Fruit fly (Drosophila melanogaster): ENCODE results near the gene CG4440.

Gene CG4440

dm6 chr2L:16317777-16318610 is 11.7 kb upstream of the CG4440 start (continued):
- TF ChIP-seq cg (GFP tag; optimal IDR thresholded peaks at IDR 0.05) = no peak
- TF ChIP-seq CG10366 (GFP tag; IDR thresholded peaks at IDR 0.05) = 0 out of 2 replicates have a peak, but pooled peaks have one; percentile 10
- no peak for TF ChIP-seq vnd (GFP tag; IDR thresholded peaks at IDR 0.05; ENCODE audit: partially characterized antibody)
- no peak for TF ChIP-seq mld (GFP tag; IDR thresholded peaks at IDR 0.05; ENCODE audit: partially characterized antibody)
- no peak for TF ChIP-seq Neu2 (GFP tag; optimal IDR thresholded peaks at IDR 0.05; ENCODE audit: borderline replicate concordance)
- TF ChIP-seq Pdp1 (GFP tag; optimal IDR thresholded peaks at IDR 0.05) = peak; percentile 14 to 53
- no peak for TF ChIP-seq aop (GFP tag; IDR thresholded peaks at IDR 0.05)
- TF ChIP-seq slou (GFP tag; optimal IDR thresholded peaks at IDR 0.05) = no peak
- peak; percentile 16 for TF ChIP-seq repo (GFP tag; optimal IDR thresholded peaks at IDR 0.05)
- TF ChIP-seq dmrt99B (tag; optimal IDR thresholded peaks at IDR 0.05) = peak; percentile 37
- peak; percentile 55 for TF ChIP-seq Meics (GFP tag; optimal IDR thresholded peaks at IDR 0.05)
- TF ChIP-seq CG12104 (GFP tag; optimal IDR thresholded peaks at IDR 0.05) = peak; percentile 17
- 0 out of 2 replicates have a peak, but pooled peaks have one; percentile 19 for TF ChIP-seq E2f2 (GFP tag; IDR thresholded peaks at IDR 0.05)
- TF ChIP-seq CG15696 (tag; optimal IDR thresholded peaks at IDR 0.05) = no peak
- TF ChIP-seq nerfin-2 (GFP tag; IDR thresholded peaks at IDR 0.05; ENCODE audit: partially characterized antibody) = no peak
- no peak for TF ChIP-seq CG11085 (GFP tag; IDR thresholded peaks at IDR 0.05)
- TF ChIP-seq ham (GFP tag; IDR thresholded peaks at IDR 0.05) = no peak
- TF ChIP-seq CG17802 (tag; optimal IDR thresholded peaks at IDR 0.05) = no peak
- TF ChIP-seq CG1602 (GFP tag; optimal IDR thresholded peaks at IDR 0.05) = no peak
- peak in 1 of 2 experiments; percentile 34 for TF ChIP-seq eve (GFP tag; optimal IDR thresholded peaks at IDR 0.05)
- TF ChIP-seq ara (GFP tag; IDR thresholded peaks at IDR 0.05) = no peak
- no peak for TF ChIP-seq CG7928 (GFP tag; optimal IDR thresholded peaks at IDR 0.05)
- TF ChIP-seq Scr (GFP tag; IDR thresholded peaks at IDR 0.05; ENCODE audit: partially characterized antibody) = no peak
- TF ChIP-seq psq (GFP tag; optimal IDR thresholded peaks at IDR 0.05) = no peak
- TF ChIP-seq CG14965 (GFP tag; optimal IDR thresholded peaks at IDR 0.05; ENCODE audit: borderline replicate concordance) = no peak
- TF ChIP-seq CG34422 (GFP tag; IDR thresholded peaks at IDR 0.05) = no peak
- no peak for TF ChIP-seq Hsf (GFP tag; optimal IDR thresholded peaks at IDR 0.05)
- TF ChIP-seq lmd (GFP tag; IDR thresholded peaks at IDR 0.05) = no peak
- TF ChIP-seq CG10565 (GFP tag; optimal IDR thresholded peaks at IDR 0.05) = no peak
- TF ChIP-seq Dad (GFP tag; optimal IDR thresholded peaks at IDR 0.05) = no peak
- no peak for TF ChIP-seq CG9609 (GFP tag; optimal IDR thresholded peaks at IDR 0.05)
- no peak for TF ChIP-seq Hr39 (optimal IDR thresholded peaks at IDR 0.05)
- no peak for TF ChIP-seq Sox102F (GFP tag; optimal IDR thresholded peaks at IDR 0.05)
- TF ChIP-seq CG2712 (tag; optimal IDR thresholded peaks at IDR 0.05) = no peak
- no peak for TF ChIP-seq bigmax (GFP tag; optimal IDR thresholded peaks at IDR 0.05)
- TF ChIP-seq CG34224 (GFP tag; IDR thresholded peaks at IDR 0.05; ENCODE audit: partially characterized antibody) = no peak
- TF ChIP-seq CG6854 (GFP tag; optimal IDR thresholded peaks at IDR 0.05) = no peak
- peak; percentile 28 for TF ChIP-seq nerfin-1 (tag; optimal IDR thresholded peaks at IDR 0.05)
- TF ChIP-seq jumu (GFP tag; optimal IDR thresholded peaks at IDR 0.05) = no peak
- TF ChIP-seq CG7963 (GFP tag; IDR thresholded peaks at IDR 0.05; ENCODE audit: partially characterized antibody) = no peak
- TF ChIP-seq PHDP (tag; optimal IDR thresholded peaks at IDR 0.05) = peak; percentile 65
- TF ChIP-seq pita (GFP tag; optimal IDR thresholded peaks at IDR 0.05) = no peak
- TF ChIP-seq CG18764 (GFP tag; optimal IDR thresholded peaks at IDR 0.05) = no peak
- no peak for TF ChIP-seq CG30020 (tag; optimal IDR thresholded peaks at IDR 0.05)
- TF ChIP-seq Atf-2 (GFP tag; optimal IDR thresholded peaks at IDR 0.05) = no peak
- peak; percentile 43 for TF ChIP-seq CG18011 (GFP tag; optimal IDR thresholded peaks at IDR 0.05)
- TF ChIP-seq fd64A (GFP tag; optimal IDR thresholded peaks at IDR 0.05) = peak; percentile 39
- no peak for TF ChIP-seq Max (GFP tag; optimal IDR thresholded peaks at IDR 0.05)
- TF ChIP-seq Hmr (GFP tag; optimal IDR thresholded peaks at IDR 0.05) = peak; percentile 82
